Fruit fly (Drosophila melanogaster): ENCODE measurements around the gene CG13028.
A peak's percentile ranks its signal among the peaks of the same experiment; 100 is the strongest.

The CG13028 gene

dm6 chr3L:16922952-16923351 is at the start of gene CG13028:
Gene CG13028, plus strand, starts transcription at chr3L:16923252.
- TF ChIP-seq bab1 (GFP tag; optimal IDR thresholded peaks at IDR 0.05) (no peak), kay (GFP tag; ENCODE audit: borderline replicate concordance) (no peak), Hr96 (GFP tag; optimal IDR thresholded peaks at IDR 0.05) (no peak), Clk (GFP tag; optimal IDR thresholded peaks at IDR 0.05) (no peak), CG7045 (GFP tag; optimal IDR thresholded peaks at IDR 0.05) (no peak), Mnt (GFP tag; optimal IDR thresholded peaks at IDR 0.05) (no peak), CG11617 (GFP tag; optimal IDR thresholded peaks at IDR 0.05) (no peak), CG1620 (GFP tag; optimal IDR thresholded peaks at IDR 0.05) (no peak)

- TF ChIP-seq kay (GFP tag; ENCODE audit: borderline replicate concordance) (peak; percentile 81), cic (GFP tag; optimal IDR thresholded peaks at IDR 0.05) (no peak), CG7045 (GFP tag; optimal IDR thresholded peaks at IDR 0.05) (no peak)
These were observed 49.4 kb upstream of the CG13028 start for dm6 chr3L:16873679-16874078.

- TF ChIP-seq kay (GFP tag; ENCODE audit: borderline replicate concordance) (no peak), Crg-1 (GFP tag; optimal IDR thresholded peaks at IDR 0.05) (no peak), CG11617 (GFP tag; optimal IDR thresholded peaks at IDR 0.05) (no peak), CG14711 (tag; optimal IDR thresholded peaks at IDR 0.05) (no peak), CG7101 (tag; optimal IDR thresholded peaks at IDR 0.05) (no peak)
These were observed 47.6 kb upstream of the CG13028 start for dm6 chr3L:16875484-16875883.

dm6 chr3L:16875959-16876358 is 47.1 kb upstream of the CG13028 start:
- no peak for TF ChIP-seq CG1620 (GFP tag; optimal IDR thresholded peaks at IDR 0.05)
- no peak for TF ChIP-seq Crg-1 (GFP tag; optimal IDR thresholded peaks at IDR 0.05)
- TF ChIP-seq tj (GFP tag; optimal IDR thresholded peaks at IDR 0.05): no peak
- TF ChIP-seq cnc (optimal IDR thresholded peaks at IDR 0.05): no peak
- TF ChIP-seq cic (GFP tag; optimal IDR thresholded peaks at IDR 0.05): no peak
- TF ChIP-seq ovo (GFP tag; optimal IDR thresholded peaks at IDR 0.05): no peak
- TF ChIP-seq CG5204 (GFP tag; optimal IDR thresholded peaks at IDR 0.05): no peak
- no peak for TF ChIP-seq CG33017 (tag; optimal IDR thresholded peaks at IDR 0.05)
- no peak for TF ChIP-seq Clk (GFP tag; optimal IDR thresholded peaks at IDR 0.05)
- no peak for TF ChIP-seq toe (GFP tag; optimal IDR thresholded peaks at IDR 0.05)
- TF ChIP-seq CG14711 (tag; optimal IDR thresholded peaks at IDR 0.05): no peak
- no peak for TF ChIP-seq bab1 (GFP tag; optimal IDR thresholded peaks at IDR 0.05)
- TF ChIP-seq Hr96 (GFP tag; optimal IDR thresholded peaks at IDR 0.05): no peak
- TF ChIP-seq pad (GFP tag; optimal IDR thresholded peaks at IDR 0.05): no peak
- TF ChIP-seq CG12768 (GFP tag; optimal IDR thresholded peaks at IDR 0.05): no peak
- TF ChIP-seq kay (GFP tag; ENCODE audit: borderline replicate concordance): no peak
- TF ChIP-seq CG7045 (GFP tag; optimal IDR thresholded peaks at IDR 0.05): no peak
- no peak for TF ChIP-seq CG7101 (tag; optimal IDR thresholded peaks at IDR 0.05)
- TF ChIP-seq Mnt (GFP tag; optimal IDR thresholded peaks at IDR 0.05): no peak
- no peak for TF ChIP-seq CG11617 (GFP tag; optimal IDR thresholded peaks at IDR 0.05)

- TF ChIP-seq CG33017 (tag; optimal IDR thresholded peaks at IDR 0.05) (no peak), tj (GFP tag; optimal IDR thresholded peaks at IDR 0.05) (no peak), ovo (GFP tag; optimal IDR thresholded peaks at IDR 0.05) (no peak), CG5204 (GFP tag; optimal IDR thresholded peaks at IDR 0.05) (no peak), Clk (GFP tag; optimal IDR thresholded peaks at IDR 0.05) (no peak), toe (GFP tag; optimal IDR thresholded peaks at IDR 0.05) (no peak), pad (GFP tag; optimal IDR thresholded peaks at IDR 0.05) (no peak), CG11617 (GFP tag; optimal IDR thresholded peaks at IDR 0.05) (no peak), CG12768 (GFP tag; optimal IDR thresholded peaks at IDR 0.05) (no peak), cnc (optimal IDR thresholded peaks at IDR 0.05) (no peak), CG7045 (GFP tag; optimal IDR thresholded peaks at IDR 0.05) (no peak)
These were observed 46.1 kb upstream of the CG13028 start, which contains the start of gene CG32170 for dm6 chr3L:16876785-16877468. Gene CG32170, plus strand, starts transcription at chr3L:16877309.

- no peak for TF ChIP-seq CG7101 (tag; optimal IDR thresholded peaks at IDR 0.05)
- no peak for TF ChIP-seq Hr96 (GFP tag; optimal IDR thresholded peaks at IDR 0.05)
- no peak for TF ChIP-seq Mnt (GFP tag; optimal IDR thresholded peaks at IDR 0.05)
- TF ChIP-seq cnc (optimal IDR thresholded peaks at IDR 0.05): no peak
- TF ChIP-seq kay (GFP tag; ENCODE audit: borderline replicate concordance): no peak
- no peak for TF ChIP-seq CG14711 (tag; optimal IDR thresholded peaks at IDR 0.05)
- TF ChIP-seq CG1620 (GFP tag; optimal IDR thresholded peaks at IDR 0.05): no peak
- TF ChIP-seq Crg-1 (GFP tag; optimal IDR thresholded peaks at IDR 0.05): no peak
- no peak for TF ChIP-seq CG7045 (GFP tag; optimal IDR thresholded peaks at IDR 0.05)
- TF ChIP-seq CG11617 (GFP tag; optimal IDR thresholded peaks at IDR 0.05): no peak
These were observed 44.1 kb upstream of the CG13028 start for dm6 chr3L:16878830-16879536.

dm6 chr3L:16881097-16881496 is 42.0 kb upstream of the CG13028 start:
- TF ChIP-seq bab1 (GFP tag; optimal IDR thresholded peaks at IDR 0.05): no peak
- no peak for TF ChIP-seq toe (GFP tag; optimal IDR thresholded peaks at IDR 0.05)
- no peak for TF ChIP-seq CG14711 (tag; optimal IDR thresholded peaks at IDR 0.05)
- TF ChIP-seq Hr96 (GFP tag; optimal IDR thresholded peaks at IDR 0.05): no peak
- no peak for TF ChIP-seq Crg-1 (GFP tag; optimal IDR thresholded peaks at IDR 0.05)
- no peak for TF ChIP-seq Mnt (GFP tag; optimal IDR thresholded peaks at IDR 0.05)
- TF ChIP-seq CG5204 (GFP tag; optimal IDR thresholded peaks at IDR 0.05): no peak
- no peak for TF ChIP-seq pad (GFP tag; optimal IDR thresholded peaks at IDR 0.05)
- TF ChIP-seq kay (GFP tag; ENCODE audit: borderline replicate concordance): no peak
- TF ChIP-seq cic (GFP tag; optimal IDR thresholded peaks at IDR 0.05): no peak
- no peak for TF ChIP-seq CG7101 (tag; optimal IDR thresholded peaks at IDR 0.05)
- TF ChIP-seq tj (GFP tag; optimal IDR thresholded peaks at IDR 0.05): no peak
- TF ChIP-seq CG12768 (GFP tag; optimal IDR thresholded peaks at IDR 0.05): no peak
- TF ChIP-seq CG11617 (GFP tag; optimal IDR thresholded peaks at IDR 0.05): no peak
- no peak for TF ChIP-seq ovo (GFP tag; optimal IDR thresholded peaks at IDR 0.05)
